Worm (Caenorhabditis elegans) whole organism, L4 larva: ENCODE data around the gene R11G1.7.

Experiments used
- F37D6.2 ChIP-seq: sonication (generic microtip); optimal IDR thresholded peaks from 2 replicates; lab custom pipeline; 2016; ENCODE audit warnings: mild to moderate bottlenecking, missing genetic modification characterization, missing compliant biosample characterization
- F44E2.7 ChIP-seq: fragments of 200-800 bp; sonication (Bioruptor generic); IDR thresholded peaks from 2 replicates; pipeline ENCODE4 v2.1.2; 2022; ENCODE audit warnings: missing genetic modification characterization, missing compliant biosample characterization
- Y105C5A.15 ChIP-seq: fragments of 200-800 bp; sonication (Bioruptor generic); IDR thresholded peaks from 2 replicates; pipeline ENCODE4 v1.3.6; 2022; ENCODE audit warnings: missing genetic modification characterization, missing compliant biosample characterization
- Y5F2A.4 ChIP-seq: fragments of 200-800 bp; sonication (Bioruptor generic); optimal IDR thresholded peaks from 2 replicates; lab custom pipeline; 2018; ENCODE audit warnings: mild to moderate bottlenecking, missing genetic modification characterization, missing compliant biosample characterization
- arid-1 ChIP-seq: fragments of 200-800 bp; sonication (Bioruptor generic); conservative IDR thresholded peaks from 2 replicates; pipeline ENCODE4 v1.3.6; 2022; ENCODE audit warnings: missing genetic modification reagents, missing genetic modification characterization, missing compliant biosample characterization
- ceh-28 ChIP-seq: fragments of 150-350 bp; optimal IDR thresholded peaks from 2 replicates; lab custom pipeline; 2014; ENCODE audit warnings: missing biosample characterization, missing genetic modification reagents, missing genetic modification characterization
- ceh-32 ChIP-seq: sonication (generic microtip); optimal IDR thresholded peaks from 2 replicates; lab custom pipeline; 2016; ENCODE audit warnings: mild to moderate bottlenecking, missing genetic modification characterization, missing compliant biosample characterization; ENCODE audit not compliant: poor library complexity
- ceh-62 ChIP-seq: sonication (generic microtip); optimal IDR thresholded peaks from 2 replicates; lab custom pipeline; 2017; ENCODE audit warnings: missing biosample characterization, missing genetic modification characterization
- cey-2 ChIP-seq: sonication (generic microtip); optimal IDR thresholded peaks from 3 replicates; lab custom pipeline; 2017; ENCODE audit warnings: missing genetic modification characterization, mild to moderate bottlenecking, missing compliant biosample characterization, antibody characterized with exemption, borderline replicate concordance; ENCODE audit not compliant: insufficient read depth
- daf-16 ChIP-seq, 3 experiments: sonication (generic microtip); optimal IDR thresholded peaks; 2 replicates each; lab custom pipeline; 2016 to 2017; ENCODE audit warnings: missing genetic modification characterization in 3 of 3, missing genetic modification reagents in 3 of 3, mild to moderate bottlenecking in 2 of 3, missing compliant biosample characterization in 2 of 3, missing biosample characterization in 1 of 3, moderate library complexity in 1 of 3
- dmd-6 ChIP-seq: fragments of 200-800 bp; sonication (Bioruptor generic); IDR thresholded peaks from 2 replicates; pipeline ENCODE4 v1.3.6; 2022; ENCODE audit warnings: missing genetic modification reagents, missing genetic modification characterization, missing compliant biosample characterization
- dmd-9 ChIP-seq: fragments of 200-800 bp; sonication (Bioruptor generic); IDR thresholded peaks from 2 replicates; pipeline ENCODE4 v1.3.6; 2022; ENCODE audit warnings: missing genetic modification reagents, missing genetic modification characterization, missing compliant biosample characterization
- duxl-1 ChIP-seq: sonication (generic microtip); optimal IDR thresholded peaks from 2 replicates; lab custom pipeline; 2016; ENCODE audit warnings: mild to moderate bottlenecking, missing genetic modification characterization, moderate library complexity, missing compliant biosample characterization; ENCODE audit not compliant: poor library complexity
- dve-1 ChIP-seq: sonication (generic microtip); optimal IDR thresholded peaks from 2 replicates; lab custom pipeline; 2017; ENCODE audit warnings: antibody characterized with exemption, mild to moderate bottlenecking, missing genetic modification characterization, missing compliant biosample characterization; ENCODE audit not compliant: insufficient read depth
- egl-27 ChIP-seq: sonication (generic microtip); optimal IDR thresholded peaks from 3 replicates; lab custom pipeline; 2017; ENCODE audit warnings: missing biosample characterization, missing genetic modification reagents, missing genetic modification characterization
- egl-43 ChIP-seq: fragments of 200-800 bp; sonication (Bioruptor generic); IDR thresholded peaks from 2 replicates; pipeline ENCODE4 v1.3.6; 2022; ENCODE audit warnings: missing genetic modification reagents, missing genetic modification characterization, missing compliant biosample characterization
- fkh-10 ChIP-seq: fragments of 150-350 bp; optimal IDR thresholded peaks from 2 replicates; lab custom pipeline; 2014; ENCODE audit warnings: missing biosample characterization, missing genetic modification reagents, missing genetic modification characterization
- fos-1 ChIP-seq: fragments of 150-350 bp; optimal IDR thresholded peaks from 2 replicates; lab custom pipeline; 2014; ENCODE audit warnings: missing biosample characterization, missing genetic modification characterization
- hif-1 ChIP-seq, 2 experiments: sonication (generic microtip); optimal IDR thresholded peaks; 2 replicates each; lab custom pipeline; 2016 to 2017; ENCODE audit warnings: missing compliant biosample characterization in 2 of 2, missing genetic modification characterization in 2 of 2, missing genetic modification reagents in 2 of 2, missing genotype in 2 of 2, mild to moderate bottlenecking in 1 of 2
- hlh-30 ChIP-seq: sonication (generic microtip); optimal IDR thresholded peaks from 2 replicates; lab custom pipeline; 2017; ENCODE audit warnings: antibody characterized with exemption, mild to moderate bottlenecking, missing genetic modification characterization, missing compliant biosample characterization; ENCODE audit not compliant: insufficient read depth
- hmg-1.1 ChIP-seq: fragments of 200-800 bp; sonication (Bioruptor generic); IDR thresholded peaks from 2 replicates; pipeline ENCODE4 v1.3.6; 2022; ENCODE audit warnings: missing genetic modification reagents, missing genetic modification characterization, missing compliant biosample characterization
- jun-1 ChIP-seq: fragments of 150-350 bp; optimal IDR thresholded peaks from 2 replicates; lab custom pipeline; 2014; ENCODE audit warnings: missing biosample characterization, missing genetic modification reagents, missing genetic modification characterization
- lin-15B ChIP-seq: fragments of 150-350 bp; sonication (generic microtip); optimal IDR thresholded peaks from 3 replicates; lab custom pipeline; 2014; ENCODE audit warnings: missing biosample characterization, missing genetic modification characterization
- lin-38 ChIP-seq: fragments of 200-800 bp; sonication (Bioruptor generic); IDR thresholded peaks from 2 replicates; pipeline ENCODE4 v1.3.6; 2022; ENCODE audit warnings: missing genetic modification reagents, missing genetic modification characterization, missing compliant biosample characterization
- lin-39 ChIP-seq: fragments of 150-350 bp; optimal IDR thresholded peaks from 2 replicates; lab custom pipeline; 2014; ENCODE audit warnings: missing biosample characterization, missing genetic modification reagents, missing genetic modification characterization
- lsy-2 ChIP-seq, 2 experiments: fragments of 150-350 bp in 1 of 2; sonication (generic microtip) in 1 of 2; optimal IDR thresholded peaks; 2 replicates each; lab custom pipeline; 2014 to 2017; ENCODE audit warnings: missing biosample characterization in 2 of 2, missing genetic modification characterization in 2 of 2
- madf-5 ChIP-seq, 2 experiments: fragments of 200-800 bp; sonication (Bioruptor generic); IDR thresholded peaks; 2 replicates each; pipeline ENCODE4 v1.3.6; 2022; ENCODE audit warnings: missing compliant biosample characterization in 2 of 2, missing genetic modification characterization in 2 of 2
- madf-9 ChIP-seq: fragments of 200-800 bp; sonication (Bioruptor generic); conservative IDR thresholded peaks from 2 replicates; pipeline ENCODE4 v1.3.6; 2022; ENCODE audit warnings: missing genetic modification reagents, missing genetic modification characterization, missing compliant biosample characterization
- mdt-29 ChIP-seq: fragments of 200-800 bp; sonication (Bioruptor generic); IDR thresholded peaks from 2 replicates; pipeline ENCODE4 v1.3.6; 2022; ENCODE audit warnings: missing genetic modification reagents, missing genetic modification characterization, missing compliant biosample characterization
- mep-1 ChIP-seq: fragments of 150-350 bp; sonication (generic microtip); optimal IDR thresholded peaks from 3 replicates; lab custom pipeline; 2014; ENCODE audit warnings: missing biosample characterization, missing genetic modification characterization
- mxl-3 ChIP-seq: fragments of 200-800 bp; sonication (Bioruptor generic); optimal IDR thresholded peaks from 2 replicates; lab custom pipeline; 2018; ENCODE audit warnings: mild to moderate bottlenecking, missing genetic modification characterization, missing compliant biosample characterization
- nhr-10 ChIP-seq: fragments of 150-350 bp; optimal IDR thresholded peaks from 2 replicates; lab custom pipeline; 2014; ENCODE audit warnings: missing biosample characterization, missing genetic modification characterization
- nhr-11 ChIP-seq: fragments of 150-350 bp; optimal IDR thresholded peaks from 2 replicates; lab custom pipeline; 2014; ENCODE audit warnings: missing biosample characterization, missing genetic modification characterization
- nhr-41 ChIP-seq: fragments of 200-800 bp; sonication (Bioruptor generic); IDR thresholded peaks from 2 replicates; pipeline ENCODE4 v1.3.6; 2022; ENCODE audit warnings: missing genetic modification reagents, missing genetic modification characterization, missing compliant biosample characterization
- nhr-42 ChIP-seq: fragments of 200-800 bp; sonication (Bioruptor generic); IDR thresholded peaks from 2 replicates; pipeline ENCODE4 v1.3.6; 2022; ENCODE audit warnings: missing genetic modification characterization, missing compliant biosample characterization
- nhr-48 ChIP-seq: sonication (generic microtip); optimal IDR thresholded peaks from 2 replicates; lab custom pipeline; 2016; ENCODE audit warnings: mild to moderate bottlenecking, missing genetic modification characterization, missing compliant biosample characterization
- nhr-77 ChIP-seq: fragments of 150-350 bp; optimal IDR thresholded peaks from 2 replicates; lab custom pipeline; 2014; ENCODE audit warnings: missing biosample characterization, missing genetic modification characterization
- pha-4 ChIP-seq, 2 experiments: fragments of 150-350 bp in 1 of 2; fragments of 200-800 bp in 1 of 2; sonication (Bioruptor generic) in 1 of 2; IDR thresholded peaks in 1 of 2; optimal IDR thresholded peaks in 1 of 2; 2 replicates each; pipeline versions ENCODE4 v1.3.6 to Lab custom; 2014 to 2022; ENCODE audit warnings: missing genetic modification characterization in 2 of 2, missing genetic modification reagents in 2 of 2, missing biosample characterization in 1 of 2, missing compliant biosample characterization in 1 of 2
- pqm-1 ChIP-seq: sonication (generic microtip); optimal IDR thresholded peaks from 2 replicates; lab custom pipeline; 2017; ENCODE audit warnings: missing biosample characterization, missing genetic modification characterization
- sdz-12 ChIP-seq: fragments of 200-800 bp; sonication (Bioruptor generic); optimal IDR thresholded peaks from 2 replicates; lab custom pipeline; 2018; ENCODE audit warnings: mild to moderate bottlenecking, missing genetic modification characterization, missing compliant biosample characterization
- set-16 ChIP-seq: fragments of 200-800 bp; sonication (Bioruptor generic); IDR thresholded peaks from 2 replicates; pipeline ENCODE4 v1.3.6; 2022; ENCODE audit warnings: missing genetic modification reagents, missing genetic modification characterization, missing compliant biosample characterization
- snpc-1.2 ChIP-seq: fragments of 200-800 bp; sonication (Bioruptor generic); IDR thresholded peaks from 2 replicates; pipeline ENCODE4 v1.3.6; 2022; ENCODE audit warnings: missing genetic modification reagents, missing genetic modification characterization, missing compliant biosample characterization
- snpc-4 ChIP-seq: fragments of 150-350 bp; optimal IDR thresholded peaks from 2 replicates; lab custom pipeline; 2014; ENCODE audit warnings: missing biosample characterization, missing genetic modification characterization
- spr-1 ChIP-seq: sonication (generic microtip); optimal IDR thresholded peaks from 2 replicates; lab custom pipeline; 2016; ENCODE audit warnings: mild to moderate bottlenecking, missing genetic modification characterization, missing compliant biosample characterization
- spr-3 ChIP-seq: fragments of 200-800 bp; sonication (Bioruptor generic); optimal IDR thresholded peaks from 2 replicates; lab custom pipeline; 2018; ENCODE audit warnings: mild to moderate bottlenecking, missing genetic modification characterization, missing compliant biosample characterization
- unc-62 ChIP-seq, 3 experiments: fragments of 150-350 bp in 1 of 3; sonication (generic microtip); optimal IDR thresholded peaks in 2 of 3; peaks in 1 of 3; 1 replicate in 1 of 3; 2 replicates in 2 of 3; lab custom pipeline; 2014 to 2017; ENCODE audit warnings: missing biosample characterization in 3 of 3, missing genetic modification characterization in 3 of 3, missing genetic modification reagents in 3 of 3, missing genotype in 1 of 3
- ztf-7 ChIP-seq: fragments of 150-350 bp; optimal IDR thresholded peaks from 2 replicates; lab custom pipeline; 2014; ENCODE audit warnings: missing biosample characterization, missing genetic modification characterization

R11G1.7 gene

DNA sequence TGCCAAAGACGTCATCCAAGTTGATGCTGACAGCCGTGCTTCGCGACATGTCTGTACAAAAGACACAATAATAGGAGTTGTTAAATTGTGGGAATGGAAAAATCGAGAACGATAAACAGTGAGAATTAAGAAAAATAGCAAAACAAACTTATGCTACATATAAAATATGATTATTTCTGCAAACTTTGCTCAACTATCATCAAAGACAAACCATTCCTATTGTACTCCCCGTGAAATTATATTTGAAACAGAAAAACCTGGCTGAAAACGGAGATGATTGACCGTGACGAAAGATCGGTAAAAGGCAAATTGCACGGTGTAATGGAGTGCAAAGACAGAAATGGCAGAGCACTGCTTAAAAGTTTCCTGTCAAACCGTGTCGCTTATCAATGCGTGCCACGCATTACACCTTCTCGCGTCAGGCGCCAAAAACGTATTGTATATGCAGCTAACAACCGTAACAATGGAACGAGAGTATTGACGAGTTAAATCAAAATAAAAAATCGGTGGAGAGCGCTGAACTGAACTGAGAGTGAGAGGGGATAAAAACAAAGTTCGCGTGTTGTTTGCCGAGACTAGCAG is 44.9 kb upstream of the R11G1.7 start, which contains the start of gene C18B2.5 (continued):
- TF ChIP-seq nhr-10 = no peak
- TF ChIP-seq hif-1 (tag; optimal IDR thresholded peaks at IDR 0.05; lab: Kevin White, UChicago) = no peak
- TF ChIP-seq hmg-1.1 (GFP tag; lab: Robert Waterston, UW) = no peak
- no peak for TF ChIP-seq spr-1 (tag; lab: Kevin White, UChicago)
- TF ChIP-seq arid-1 = no peak
- TF ChIP-seq unc-62 (GFP tag; optimal IDR thresholded peaks at IDR 0.05 in 1 of 2; lab: Kevin White, UChicago) = no peak
- no peak for TF ChIP-seq unc-62 (tag; optimal IDR thresholded peaks at IDR 0.05; lab: Kevin White, UChicago)
- TF ChIP-seq F44E2.7 (GFP tag; lab: Robert Waterston, UW) = no peak
- TF ChIP-seq dmd-6 = peak; percentile 73
- no peak for TF ChIP-seq fkh-10 (GFP tag; lab: Kevin White, UChicago)
- TF ChIP-seq pha-4 (GFP tag; IDR thresholded peaks at IDR 0.05; lab: Robert Waterston, UW) = no peak
- no peak for TF ChIP-seq pha-4 (tag; optimal IDR thresholded peaks at IDR 0.05; lab: Kevin White, UChicago)
- no peak for TF ChIP-seq duxl-1 (tag; lab: Kevin White, UChicago)
- no peak for TF ChIP-seq F37D6.2 (tag; lab: Kevin White, UChicago)
- peak; percentile 10 for TF ChIP-seq mxl-3 (GFP tag; lab: Kevin White, UChicago)
- no peak for TF ChIP-seq egl-27
- TF ChIP-seq ceh-28 (tag; lab: Kevin White, UChicago) = no peak
- TF ChIP-seq dmd-9 = no peak
- TF ChIP-seq egl-43 (GFP tag; lab: Robert Waterston, UW) = no peak
- TF ChIP-seq jun-1 (tag; lab: Kevin White, UChicago) = no peak
- no peak for TF ChIP-seq spr-3 (GFP tag; lab: Kevin White, UChicago)
- no peak for TF ChIP-seq ceh-62 (tag; lab: Kevin White, UChicago)
- TF ChIP-seq dve-1 (tag; lab: Kevin White, UChicago) = peak; percentile 33
- TF ChIP-seq ceh-32 (tag; lab: Kevin White, UChicago) = no peak
- no peak for TF ChIP-seq set-16 (GFP tag; lab: Robert Waterston, UW)
- TF ChIP-seq mep-1 = peak; percentile 21
- no peak for TF ChIP-seq Y105C5A.15 (GFP tag; lab: Robert Waterston, UW)
- no peak for TF ChIP-seq lin-15B (tag; lab: Kevin White, UChicago)
- TF ChIP-seq snpc-1.2 (GFP tag; lab: Robert Waterston, UW) = no peak
- TF ChIP-seq nhr-41 (GFP tag; lab: Robert Waterston, UW) = no peak
- TF ChIP-seq nhr-48 = no peak
- no peak for TF ChIP-seq fos-1 (tag; lab: Kevin White, UChicago)
- TF ChIP-seq ztf-7 (tag; lab: Kevin White, UChicago) = no peak
- TF ChIP-seq lin-38 (GFP tag; lab: Robert Waterston, UW) = no peak
- TF ChIP-seq madf-9 (GFP tag; lab: Robert Waterston, UW) = no peak
- TF ChIP-seq cey-2 (tag; lab: Kevin White, UChicago) = no peak
- TF ChIP-seq hlh-30 (tag; lab: Kevin White, UChicago) = peak; percentile 65
- TF ChIP-seq daf-16 (GFP tag; optimal IDR thresholded peaks at IDR 0.05; lab: Kevin White, UChicago) = no peak
- TF ChIP-seq daf-16 (tag; optimal IDR thresholded peaks at IDR 0.05; lab: Kevin White, UChicago) = peak; percentile 47
- TF ChIP-seq lsy-2 (tag; optimal IDR thresholded peaks at IDR 0.05; lab: Kevin White, UChicago) = no peak

DNA sequence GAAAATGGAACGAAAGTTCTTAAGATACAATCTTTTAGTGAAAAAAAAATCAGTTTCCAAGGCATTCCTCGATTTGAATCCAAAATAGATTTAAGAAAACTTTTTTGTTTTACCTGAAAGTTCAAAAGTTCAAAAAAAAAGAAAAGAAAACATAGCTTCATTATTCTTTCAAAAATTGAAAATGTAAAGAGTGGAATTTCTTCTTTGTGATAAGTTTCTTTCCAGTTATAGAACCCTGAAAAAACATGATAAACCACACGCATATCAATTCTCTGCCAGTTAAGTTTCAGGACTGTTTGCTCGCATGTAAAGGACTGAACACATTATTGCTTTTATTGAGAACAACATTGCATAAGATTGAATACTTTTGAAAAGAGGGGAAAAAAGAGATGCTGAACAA is 44.3 kb upstream of the R11G1.7 start:
- TF ChIP-seq ceh-32 (tag; lab: Kevin White, UChicago) (no peak), Y5F2A.4 (GFP tag; lab: Kevin White, UChicago) (no peak), madf-5 (GFP tag; IDR thresholded peaks at IDR 0.05; lab: Robert Waterston, UW) (no peak), nhr-42 (GFP tag; lab: Robert Waterston, UW) (no peak), dmd-9 (no peak), unc-62 (GFP tag; optimal IDR thresholded peaks at IDR 0.05 in 1 of 2; lab: Kevin White, UChicago) (peak in 1 of 2 experiments; percentile 91), unc-62 (tag; optimal IDR thresholded peaks at IDR 0.05; lab: Kevin White, UChicago) (no peak), sdz-12 (GFP tag; lab: Kevin White, UChicago) (no peak), nhr-11 (no peak), spr-3 (GFP tag; lab: Kevin White, UChicago) (no peak), nhr-41 (GFP tag; lab: Robert Waterston, UW) (no peak), ztf-7 (tag; lab: Kevin White, UChicago) (no peak), nhr-77 (tag; lab: Kevin White, UChicago) (no peak), mdt-29 (GFP tag; lab: Robert Waterston, UW) (no peak), daf-16 (GFP tag; optimal IDR thresholded peaks at IDR 0.05; lab: Kevin White, UChicago) (no peak), daf-16 (tag; optimal IDR thresholded peaks at IDR 0.05; lab: Kevin White, UChicago) (peak; percentile 15), pqm-1 (tag; lab: Kevin White, UChicago) (peak; percentile 41), snpc-4 (no peak), lin-39 (tag; lab: Kevin White, UChicago) (no peak)
